Worm (Caenorhabditis elegans): Measurements from ENCODE around the gene mog-4.

The mog-4 gene

ce11 chrII:14578013-14578412 lies 16.6 kb upstream of the mog-4 start, which contains the start of gene nspb-7:
Gene nspb-7, plus strand, starts transcription at chrII:14578313.
- TF ChIP-seq zip-8 (tag; optimal IDR thresholded peaks at IDR 0.05) (no peak), ceh-83 (GFP tag; optimal IDR thresholded peaks at IDR 0.05) (no peak), snpc-4 (tag; optimal IDR thresholded peaks at IDR 0.05) (no peak), drap-1 (GFP tag; optimal IDR thresholded peaks at IDR 0.05) (no peak), nhr-76 (tag; optimal IDR thresholded peaks at IDR 0.05) (no peak), nhr-237 (tag; optimal IDR thresholded peaks at IDR 0.05) (no peak), mep-1 (tag; optimal IDR thresholded peaks at IDR 0.05) (no peak), M03D4.4 (tag; optimal IDR thresholded peaks at IDR 0.05) (no peak), elt-3 (tag; optimal IDR thresholded peaks at IDR 0.05) (no peak), tbx-8 (GFP tag; optimal IDR thresholded peaks at IDR 0.05) (no peak), lsy-2 (tag; optimal IDR thresholded peaks at IDR 0.05) (no peak), hlh-1 (tag; optimal IDR thresholded peaks at IDR 0.05) (no peak), ceh-43 (GFP tag; optimal IDR thresholded peaks at IDR 0.05) (no peak), flh-1 (GFP tag; optimal IDR thresholded peaks at IDR 0.05) (no peak), nhr-28 (tag; optimal IDR thresholded peaks at IDR 0.05) (no peak), unc-62 (GFP tag; optimal IDR thresholded peaks at IDR 0.05) (no peak)

DNA sequence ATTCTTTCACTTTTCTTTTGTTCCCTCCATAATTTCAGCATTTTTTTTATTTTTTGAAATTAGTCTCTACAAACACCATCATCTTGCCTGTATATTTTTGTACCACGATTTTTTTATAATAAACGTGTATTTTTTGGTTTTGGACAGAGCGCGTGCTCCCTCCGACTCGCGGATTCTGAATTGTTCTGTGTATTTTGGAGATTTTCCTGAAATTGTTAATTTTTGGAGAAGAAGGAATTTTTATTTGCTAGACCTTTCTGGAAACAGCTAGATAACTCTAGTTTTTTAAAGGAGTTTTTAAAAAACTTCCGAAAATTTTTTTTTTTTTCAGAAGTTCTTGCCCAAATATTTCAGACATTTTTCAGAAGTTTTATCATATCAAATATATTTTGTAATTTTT lies 15.0 kb upstream of the mog-4 start, which contains the start of gene C01G12.13:
Gene C01G12.13, plus strand, starts transcription at position 301 of the 400 bp plus-strand sequence.
- TF ChIP-seq cnd-1 (tag; optimal IDR thresholded peaks at IDR 0.05) (no peak), lsy-2 (tag; optimal IDR thresholded peaks at IDR 0.05) (no peak), mls-2 (tag; optimal IDR thresholded peaks at IDR 0.05) (no peak), nhr-28 (tag; optimal IDR thresholded peaks at IDR 0.05) (no peak), nhr-12 (tag; optimal IDR thresholded peaks at IDR 0.05) (no peak), unc-62 (GFP tag; optimal IDR thresholded peaks at IDR 0.05) (no peak), blmp-1 (tag; optimal IDR thresholded peaks at IDR 0.05) (no peak), tbx-8 (GFP tag; optimal IDR thresholded peaks at IDR 0.05) (no peak), sptf-1 (tag; optimal IDR thresholded peaks at IDR 0.05) (no peak), ceh-43 (GFP tag; optimal IDR thresholded peaks at IDR 0.05) (no peak), hlh-1 (tag; optimal IDR thresholded peaks at IDR 0.05) (no peak), lin-32 (GFP tag; optimal IDR thresholded peaks at IDR 0.05) (no peak), bed-3 (GFP tag; optimal IDR thresholded peaks at IDR 0.05) (no peak), drap-1 (GFP tag; optimal IDR thresholded peaks at IDR 0.05) (no peak), elt-3 (tag; optimal IDR thresholded peaks at IDR 0.05) (no peak), unc-39 (tag; optimal IDR thresholded peaks at IDR 0.05) (no peak), flh-1 (GFP tag; optimal IDR thresholded peaks at IDR 0.05) (no peak)

ce11 chrII:14574790-14575189 lies 13.4 kb upstream of the mog-4 start:
- TF ChIP-seq sem-2 (GFP tag; optimal IDR thresholded peaks at IDR 0.05) = no peak
- no peak for TF ChIP-seq bed-3 (GFP tag; optimal IDR thresholded peaks at IDR 0.05)
- TF ChIP-seq mep-1 (tag; optimal IDR thresholded peaks at IDR 0.05) = no peak
- TF ChIP-seq nhr-2 (tag; optimal IDR thresholded peaks at IDR 0.05) = no peak
- TF ChIP-seq nhr-12 (tag; optimal IDR thresholded peaks at IDR 0.05) = no peak
- TF ChIP-seq M03D4.4 (tag; optimal IDR thresholded peaks at IDR 0.05) = no peak
- TF ChIP-seq tbx-8 (GFP tag; optimal IDR thresholded peaks at IDR 0.05) = no peak
- no peak for TF ChIP-seq elt-3 (tag; optimal IDR thresholded peaks at IDR 0.05)
- TF ChIP-seq mls-2 (tag; optimal IDR thresholded peaks at IDR 0.05) = no peak
- no peak for TF ChIP-seq lsy-2 (tag; optimal IDR thresholded peaks at IDR 0.05)
- no peak for TF ChIP-seq nhr-28 (tag; optimal IDR thresholded peaks at IDR 0.05)
- no peak for TF ChIP-seq nhr-237 (tag; optimal IDR thresholded peaks at IDR 0.05)
- no peak for TF ChIP-seq ham-2 (GFP tag; optimal IDR thresholded peaks at IDR 0.05)
- TF ChIP-seq nhr-76 (tag; optimal IDR thresholded peaks at IDR 0.05) = no peak
- no peak for TF ChIP-seq drap-1 (GFP tag; optimal IDR thresholded peaks at IDR 0.05)
- TF ChIP-seq ceh-39 (tag; optimal IDR thresholded peaks at IDR 0.05) = no peak

ce11 chrII:14573315-14573714 lies 11.9 kb upstream of the mog-4 start, which contains the start of gene madf-5:
Gene madf-5, plus strand, starts transcription at chrII:14573615.
- no peak for TF ChIP-seq ztf-11 (tag; optimal IDR thresholded peaks at IDR 0.05)
- TF ChIP-seq ham-2 (GFP tag; optimal IDR thresholded peaks at IDR 0.05) = no peak
- no peak for TF ChIP-seq lsy-2 (tag; optimal IDR thresholded peaks at IDR 0.05)
- TF ChIP-seq unc-39 (tag; optimal IDR thresholded peaks at IDR 0.05) = no peak
- TF ChIP-seq elt-3 (tag; optimal IDR thresholded peaks at IDR 0.05) = no peak
- no peak for TF ChIP-seq ces-1 (GFP tag; optimal IDR thresholded peaks at IDR 0.05)
- TF ChIP-seq lin-32 (GFP tag; optimal IDR thresholded peaks at IDR 0.05) = no peak
- TF ChIP-seq M03D4.4 (tag; optimal IDR thresholded peaks at IDR 0.05) = no peak
- no peak for TF ChIP-seq flh-1 (GFP tag; optimal IDR thresholded peaks at IDR 0.05)
- no peak for TF ChIP-seq mls-2 (tag; optimal IDR thresholded peaks at IDR 0.05)
- TF ChIP-seq mep-1 (tag; optimal IDR thresholded peaks at IDR 0.05) = no peak
- TF ChIP-seq mab-5 (tag; optimal IDR thresholded peaks at IDR 0.05) = no peak
- TF ChIP-seq nhr-28 (tag; optimal IDR thresholded peaks at IDR 0.05) = no peak
- no peak for TF ChIP-seq sptf-1 (tag; optimal IDR thresholded peaks at IDR 0.05)
- no peak for TF ChIP-seq nhr-2 (tag; optimal IDR thresholded peaks at IDR 0.05)
- no peak for TF ChIP-seq unc-62 (GFP tag; optimal IDR thresholded peaks at IDR 0.05)
- no peak for TF ChIP-seq nhr-76 (tag; optimal IDR thresholded peaks at IDR 0.05)
- TF ChIP-seq sem-2 (GFP tag; optimal IDR thresholded peaks at IDR 0.05) = no peak
